Fruit fly (Drosophila melanogaster) Kc167 (cell line): ENCODE results near the gene maca.

Experiments used
- Myc ChIP-seq: fragments of >200 bp; optimal IDR thresholded peaks from 2 replicates; lab custom pipeline; 2017; ENCODE audit warnings: missing external identifiers
- Sin3A ChIP-seq: fragments of >200 bp; optimal IDR thresholded peaks from 2 replicates; lab custom pipeline; 2018; ENCODE audit warnings: missing external identifiers
- h ChIP-seq: fragments of >200 bp; optimal IDR thresholded peaks from 3 replicates; lab custom pipeline; 2018; ENCODE audit warnings: missing external identifiers
- insv ChIP-seq: fragments of >200 bp; optimal IDR thresholded peaks from 3 replicates; lab custom pipeline; 2018; ENCODE audit warnings: missing external identifiers
- psq ChIP-seq: fragments of >200 bp; optimal IDR thresholded peaks from 2 replicates; lab custom pipeline; 2017; ENCODE audit warnings: missing external identifiers
- ttk ChIP-seq: sonication (Bioruptor generic); optimal IDR thresholded peaks from 2 replicates; lab custom pipeline; 2017; ENCODE audit warnings: missing external identifiers

The maca gene

DNA sequence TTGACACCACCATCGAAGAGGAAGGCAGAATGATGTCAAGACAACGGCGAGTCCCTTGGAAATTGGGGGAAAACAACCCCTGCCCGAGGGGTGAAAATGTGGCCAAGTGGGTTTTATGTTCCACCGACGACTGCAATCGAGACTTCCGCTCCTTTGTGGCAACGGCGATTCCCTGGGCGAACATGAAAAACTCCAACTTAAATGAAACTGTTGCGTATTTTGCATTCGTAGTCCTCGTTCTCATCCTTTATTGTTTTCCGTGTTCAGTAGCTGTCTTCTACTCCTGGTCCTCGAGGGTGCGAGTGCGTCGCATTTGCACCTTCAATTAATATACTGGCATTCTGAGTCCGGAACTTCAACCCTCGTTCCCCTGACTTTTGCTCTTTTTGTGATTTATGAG lies 17.8 kb downstream of the maca start:
- TF ChIP-seq Myc: no peak
- TF ChIP-seq Sin3A (lab: Kevin White, UChicago): no peak
- TF ChIP-seq insv (lab: Kevin White, UChicago): no peak
- no peak for TF ChIP-seq ttk (lab: Kevin White, UChicago)
- TF ChIP-seq psq (lab: Kevin White, UChicago): no peak
- no peak for TF ChIP-seq h (lab: Kevin White, UChicago)

DNA sequence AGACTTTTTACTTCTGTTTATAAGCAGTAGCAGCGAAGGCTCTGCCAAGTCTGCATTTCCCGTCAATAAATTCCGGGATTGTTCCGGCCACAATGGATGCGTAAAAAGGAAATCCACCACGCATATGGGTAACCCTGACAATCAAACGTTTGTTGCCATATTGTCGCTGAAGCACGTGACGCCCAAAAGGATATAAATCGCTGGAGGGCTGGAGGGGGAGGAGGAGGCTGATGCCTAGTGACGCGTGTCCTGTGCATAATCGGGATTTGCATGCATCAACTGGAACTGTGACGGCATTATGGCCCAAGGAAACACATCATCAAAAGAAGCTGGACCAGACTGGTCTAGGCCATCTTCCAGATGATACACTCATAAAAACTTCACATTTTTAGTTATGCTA lies 18.8 kb downstream of the maca start:
- TF ChIP-seq Myc (no peak), ttk (lab: Kevin White, UChicago) (no peak), insv (lab: Kevin White, UChicago) (no peak), Sin3A (lab: Kevin White, UChicago) (no peak), h (lab: Kevin White, UChicago) (no peak), psq (lab: Kevin White, UChicago) (no peak)

DNA sequence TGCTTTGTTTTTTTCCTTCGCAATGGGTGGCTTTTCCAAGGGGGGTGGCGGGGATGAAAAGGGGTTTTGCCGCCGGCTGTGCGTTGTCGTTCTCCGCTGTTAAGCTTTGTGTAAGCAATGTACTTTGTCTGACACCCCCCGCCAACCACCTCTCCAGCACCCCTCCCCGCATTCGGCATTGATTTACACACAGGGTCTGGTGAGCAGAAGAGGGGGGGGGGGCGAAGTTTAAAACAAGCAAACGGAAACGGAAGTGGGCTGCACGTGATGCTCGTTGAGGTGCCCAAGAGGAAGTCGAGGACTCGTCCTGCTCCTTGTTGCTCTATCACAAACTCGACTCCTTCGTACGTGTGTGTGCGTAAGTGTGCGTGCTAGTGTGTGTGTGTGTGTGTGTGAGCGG lies 22.7 kb downstream of the maca start:
- TF ChIP-seq Sin3A (lab: Kevin White, UChicago) (no peak), ttk (lab: Kevin White, UChicago) (no peak), insv (lab: Kevin White, UChicago) (no peak), psq (lab: Kevin White, UChicago) (no peak), Myc (no peak)

DNA sequence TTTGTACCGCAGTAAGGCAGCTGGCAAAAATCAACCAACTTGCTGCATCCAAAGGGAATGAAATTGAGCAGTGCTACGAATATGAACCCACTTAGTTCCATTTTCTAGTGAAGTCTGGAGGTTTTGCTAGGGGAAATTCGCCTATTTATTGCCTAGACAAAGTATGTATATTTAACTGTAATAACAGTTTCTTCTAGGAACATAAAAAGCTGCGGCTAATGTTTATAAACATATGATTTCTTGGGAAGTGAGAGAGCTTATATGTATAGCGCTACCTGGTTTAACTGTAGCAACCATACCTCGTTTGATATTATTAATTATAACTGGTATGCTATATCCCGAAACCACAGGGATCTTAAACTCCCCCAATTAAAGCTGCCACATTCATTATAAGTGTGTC lies 37.0 kb downstream of the maca start, which contains the start of gene CG31296:
TSS of gene CG31296 (minus strand) at position 101 of the 400 bp plus-strand sequence.
- TF ChIP-seq insv (lab: Kevin White, UChicago): no peak
- no peak for TF ChIP-seq h (lab: Kevin White, UChicago)
- no peak for TF ChIP-seq psq (lab: Kevin White, UChicago)
- no peak for TF ChIP-seq Sin3A (lab: Kevin White, UChicago)
- no peak for TF ChIP-seq ttk (lab: Kevin White, UChicago)
- no peak for TF ChIP-seq Myc

DNA sequence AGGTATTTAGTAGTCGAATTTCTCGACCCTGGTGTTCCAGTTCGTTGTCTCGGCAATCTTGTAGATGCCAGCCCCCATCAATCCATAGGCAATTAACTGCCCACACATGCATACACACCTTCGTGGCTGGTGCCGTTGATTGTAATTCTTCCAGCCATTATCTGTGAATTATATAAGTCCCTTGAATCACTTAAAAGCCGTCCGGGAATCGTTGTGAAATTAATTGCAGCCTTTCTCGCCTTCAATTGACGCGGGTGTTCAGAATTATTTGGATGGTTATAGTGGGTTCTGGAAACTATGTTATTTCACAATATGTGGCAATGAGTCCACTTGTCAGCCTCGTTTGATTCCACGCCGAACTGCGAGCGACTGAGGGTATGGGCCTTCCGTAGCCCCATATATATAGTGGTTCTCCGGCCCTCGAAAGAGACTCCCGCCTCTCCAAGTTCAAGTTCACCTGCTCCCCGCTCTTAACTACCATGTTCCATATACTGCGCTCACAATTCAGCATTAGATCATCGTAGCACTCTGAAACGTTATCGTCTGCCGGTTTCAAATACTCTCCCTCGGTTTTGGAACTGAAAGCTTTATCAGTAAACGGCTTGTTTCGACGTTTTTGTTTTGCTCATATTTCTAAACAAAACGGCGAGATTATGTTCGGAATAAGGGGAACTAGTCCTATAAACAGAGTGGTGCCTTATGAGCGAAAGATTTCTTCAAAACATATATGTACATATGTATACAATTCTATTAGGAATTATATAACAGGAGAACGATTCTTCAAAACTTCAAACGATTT lies 42.7 kb downstream of the maca start, which contains the start of gene AOX1:
TSS of gene AOX1 (minus strand) at position 375 of the 799 bp plus-strand sequence.
- TF ChIP-seq h (lab: Kevin White, UChicago): no peak
- no peak for TF ChIP-seq ttk (lab: Kevin White, UChicago)
- no peak for TF ChIP-seq Sin3A (lab: Kevin White, UChicago)
- TF ChIP-seq psq (lab: Kevin White, UChicago): no peak
- no peak for TF ChIP-seq insv (lab: Kevin White, UChicago)
- no peak for TF ChIP-seq Myc

DNA sequence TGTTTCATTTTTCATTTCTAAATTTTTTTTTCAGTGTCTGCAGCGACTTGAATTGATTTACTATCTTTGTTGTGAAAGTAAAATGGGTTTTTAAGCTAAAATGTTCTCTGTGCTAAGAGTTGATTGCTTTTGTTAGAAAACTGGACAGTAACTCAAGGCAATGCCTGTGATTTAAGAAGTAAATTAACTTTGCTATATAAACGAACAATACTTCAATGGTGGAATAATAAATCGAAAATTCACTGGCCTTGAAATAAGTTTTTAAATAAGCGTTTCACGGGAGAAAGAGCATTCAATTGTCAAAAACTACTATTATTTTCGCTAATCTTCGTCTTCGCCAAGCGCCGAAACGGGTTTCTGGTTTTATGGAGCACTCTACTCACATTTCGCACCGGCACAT lies 46.5 kb downstream of the maca start:
- TF ChIP-seq h (lab: Kevin White, UChicago) (no peak), psq (lab: Kevin White, UChicago) (no peak), Myc (no peak), Sin3A (lab: Kevin White, UChicago) (no peak), insv (lab: Kevin White, UChicago) (no peak), ttk (lab: Kevin White, UChicago) (no peak)

DNA sequence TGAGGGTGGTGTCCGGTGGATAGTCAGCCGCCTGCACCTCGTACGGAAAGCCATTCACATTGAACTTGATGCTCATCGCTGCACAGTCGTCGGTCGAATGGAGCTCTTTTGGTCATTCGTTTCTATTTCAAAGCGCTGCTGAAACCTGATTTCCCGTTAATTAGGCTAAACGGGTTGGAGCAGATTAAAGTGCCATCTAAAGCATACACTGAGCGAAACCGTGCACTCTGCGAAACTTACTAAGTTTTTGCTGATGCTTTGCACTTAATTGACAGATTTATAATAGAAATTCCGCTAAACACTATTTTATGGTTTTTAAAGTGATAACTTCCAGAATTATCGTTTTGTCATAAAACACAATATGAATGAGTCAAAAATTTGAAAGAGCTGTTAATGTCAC lies 47.9 kb downstream of the maca start, which contains the start of gene AOX2:
TSS of gene AOX2 (minus strand) at position 101 of the 400 bp plus-strand sequence.
- TF ChIP-seq insv (lab: Kevin White, UChicago): no peak
- no peak for TF ChIP-seq ttk (lab: Kevin White, UChicago)
- no peak for TF ChIP-seq Myc
- TF ChIP-seq psq (lab: Kevin White, UChicago): no peak
- no peak for TF ChIP-seq Sin3A (lab: Kevin White, UChicago)
- no peak for TF ChIP-seq h (lab: Kevin White, UChicago)
